Worm (Caenorhabditis elegans): Measurements from ENCODE around the gene C31B8.7.

Gene C31B8.7

ce11 chrV:2883097-2883496 is 20.0 kb downstream of the C31B8.7 start:
- TF ChIP-seq nhr-42 (GFP tag; IDR thresholded peaks at IDR 0.05) (no peak), daf-12 (tag; optimal IDR thresholded peaks at IDR 0.05) (no peak), D1046.2 (GFP tag; IDR thresholded peaks at IDR 0.05) (no peak)

- TF ChIP-seq dmd-6 (GFP tag; IDR thresholded peaks at IDR 0.05) (peak; percentile 81), aha-1 (tag) (peak; percentile 70), mxl-2 (GFP tag; conservative IDR thresholded peaks at IDR 0.05) (no peak), mdl-1 (tag; optimal IDR thresholded peaks at IDR 0.05) (no peak), saeg-2 (GFP tag; IDR thresholded peaks at IDR 0.05) (no peak), fos-1 (tag; optimal IDR thresholded peaks at IDR 0.05) (no peak), daf-19 (GFP tag; conservative IDR thresholded peaks at IDR 0.05) (no peak), lin-1 (GFP tag; IDR thresholded peaks at IDR 0.05) (no peak), madf-5 (GFP tag; IDR thresholded peaks at IDR 0.05) (no peak), pha-4 (GFP tag; IDR thresholded peaks at IDR 0.05) (no peak), pha-4 (tag; optimal IDR thresholded peaks at IDR 0.05) (no peak), sdz-12 (GFP tag; optimal IDR thresholded peaks at IDR 0.05) (no peak), Y105C5A.15 (GFP tag; IDR thresholded peaks at IDR 0.05) (no peak), nhr-10 (tag; optimal IDR thresholded peaks at IDR 0.05) (no peak), unc-62 (GFP tag; optimal IDR thresholded peaks at IDR 0.05 in 1 of 2) (no peak), unc-62 (tag; optimal IDR thresholded peaks at IDR 0.05) (no peak), fkh-10 (GFP tag; optimal IDR thresholded peaks at IDR 0.05) (no peak), dve-1 (tag; optimal IDR thresholded peaks at IDR 0.05; ENCODE audit: insufficient read depth) (peak; percentile 47), tra-1 (GFP tag; IDR thresholded peaks at IDR 0.05) (no peak), lir-3 (tag; optimal IDR thresholded peaks at IDR 0.05) (no peak), ama-1 (optimal IDR thresholded peaks at IDR 0.05) (no peak), F44E2.7 (GFP tag; IDR thresholded peaks at IDR 0.05) (no peak), ctbp-1 (GFP tag; IDR thresholded peaks at IDR 0.05) (no peak), nhr-102 (tag; optimal IDR thresholded peaks at IDR 0.05) (no peak), pqm-1 (tag; optimal IDR thresholded peaks at IDR 0.05) (peak; percentile 11), jun-1 (tag; optimal IDR thresholded peaks at IDR 0.05) (no peak), ceh-28 (tag; optimal IDR thresholded peaks at IDR 0.05) (no peak), nhr-28 (tag; optimal IDR thresholded peaks at IDR 0.05) (peak; percentile 61), mdt-29 (GFP tag; IDR thresholded peaks at IDR 0.05) (no peak), ceh-62 (tag; optimal IDR thresholded peaks at IDR 0.05) (no peak), ceh-20 (GFP tag; IDR thresholded peaks at IDR 0.05) (0 out of 2 replicates have a peak, but pooled peaks have one; percentile 12), lsy-2 (tag; optimal IDR thresholded peaks at IDR 0.05) (no peak), nhr-237 (tag; optimal IDR thresholded peaks at IDR 0.05) (no peak), daf-16 (GFP tag; optimal IDR thresholded peaks at IDR 0.05) (no peak), daf-16 (tag; optimal IDR thresholded peaks at IDR 0.05) (peak; percentile 55)
These were observed 21.6 kb downstream of the C31B8.7 start for ce11 chrV:2881565-2881964.

ce11 chrV:2881016-2881415 is 22.1 kb downstream of the C31B8.7 start, which contains the start of gene ifc-1:
Gene ifc-1 (plus strand): TSS chrV:2881393.
- peak; percentile 52 for TF ChIP-seq nhr-28 (tag; optimal IDR thresholded peaks at IDR 0.05)
- no peak for TF ChIP-seq ztf-7 (tag; optimal IDR thresholded peaks at IDR 0.05)
- TF ChIP-seq dmd-6 (GFP tag; IDR thresholded peaks at IDR 0.05): peak; percentile 46
- peak; percentile 13 for TF ChIP-seq hlh-11 (tag; optimal IDR thresholded peaks at IDR 0.05)
- no peak for TF ChIP-seq daf-16 (GFP tag; optimal IDR thresholded peaks at IDR 0.05)
- TF ChIP-seq daf-16 (tag; optimal IDR thresholded peaks at IDR 0.05): peak; percentile 76
- TF ChIP-seq F49E8.2 (tag; optimal IDR thresholded peaks at IDR 0.05; ENCODE audit: borderline replicate concordance): no peak
- TF ChIP-seq nhr-111 (GFP tag; optimal IDR thresholded peaks at IDR 0.05): no peak
- TF ChIP-seq dve-1 (tag; optimal IDR thresholded peaks at IDR 0.05; ENCODE audit: insufficient read depth): peak; percentile 33
